Worm (Caenorhabditis elegans) whole organism, early embryonic: ENCODE data around the gene mex-5.

Experiments
- B0310.2 ChIP-seq: sonication (generic microtip); optimal IDR thresholded peaks from 2 replicates; lab custom pipeline; 2016; ENCODE audit warnings: mild to moderate bottlenecking, missing genetic modification characterization, missing compliant biosample characterization
- F13C5.2 ChIP-seq: sonication (generic microtip); optimal IDR thresholded peaks from 2 replicates; lab custom pipeline; 2017; ENCODE audit warnings: mild to moderate bottlenecking, missing genetic modification characterization, inconsistent platforms, missing compliant biosample characterization
- aly-1 ChIP-seq: sonication (generic microtip); optimal IDR thresholded peaks from 2 replicates; lab custom pipeline; 2016; ENCODE audit warnings: missing genetic modification characterization, missing compliant biosample characterization
- ama-1 ChIP-seq: fragments of 150-350 bp; optimal IDR thresholded peaks from 2 replicates; lab custom pipeline; 2014
- ceh-36 ChIP-seq: sonication (generic microtip); optimal IDR thresholded peaks from 2 replicates; lab custom pipeline; 2016; ENCODE audit warnings: missing genetic modification characterization, inconsistent platforms, missing compliant biosample characterization
- ets-7 ChIP-seq: sonication (generic microtip); optimal IDR thresholded peaks from 2 replicates; lab custom pipeline; 2016; ENCODE audit warnings: missing genotype, missing genetic modification characterization, missing compliant biosample characterization
- flt-1 ChIP-seq: fragments of 200-800 bp; sonication (Bioruptor generic); IDR thresholded peaks from 2 replicates; pipeline ENCODE4 v1.3.6; 2022; ENCODE audit warnings: missing genetic modification characterization, missing compliant biosample characterization
- hmbx-1 ChIP-seq: sonication (generic microtip); optimal IDR thresholded peaks from 2 replicates; lab custom pipeline; 2016; ENCODE audit warnings: mild to moderate bottlenecking, missing genetic modification characterization, missing compliant biosample characterization
- hnd-1 ChIP-seq: sonication (generic microtip); optimal IDR thresholded peaks from 2 replicates; lab custom pipeline; 2016; ENCODE audit warnings: missing genetic modification characterization, missing compliant biosample characterization
- pes-1 ChIP-seq: fragments of 200-800 bp; sonication (Bioruptor generic); IDR thresholded peaks from 2 replicates; pipeline ENCODE4 v1.3.6; 2022; ENCODE audit warnings: missing genetic modification reagents, missing genetic modification characterization, missing compliant biosample characterization
- scrt-1 ChIP-seq: fragments of 200-800 bp; sonication (Bioruptor generic); IDR thresholded peaks from 2 replicates; pipeline ENCODE4 v1.3.6; 2022; ENCODE audit warnings: missing genetic modification characterization, missing compliant biosample characterization
- tbx-37 ChIP-seq: fragments of 200-800 bp; sonication (Bioruptor generic); conservative IDR thresholded peaks from 2 replicates; pipeline ENCODE4 v1.3.6; 2022; ENCODE audit warnings: missing genetic modification reagents, missing genetic modification characterization, missing compliant biosample characterization
- tra-4 ChIP-seq: sonication (generic microtip); optimal IDR thresholded peaks from 2 replicates; lab custom pipeline; 2017; ENCODE audit warnings: missing genetic modification characterization, missing compliant biosample characterization

DNA sequence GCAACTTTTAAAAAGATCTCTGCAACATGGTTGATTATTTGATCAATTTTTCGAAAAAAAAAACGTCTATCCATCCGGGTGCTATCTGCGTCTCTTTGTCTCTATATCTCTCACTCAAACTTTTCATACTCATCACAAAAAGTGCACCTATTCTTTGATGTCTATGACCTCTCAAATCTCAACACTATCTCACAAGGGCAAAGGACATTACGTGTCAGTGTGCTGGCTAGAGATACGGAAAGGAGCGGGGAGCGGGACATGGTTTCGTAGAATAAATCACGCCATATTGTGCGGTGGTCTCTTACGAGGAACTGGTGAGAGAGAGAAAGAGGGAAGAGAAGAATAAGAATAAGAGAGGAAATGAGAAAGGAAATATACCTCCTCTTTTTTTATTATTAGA, 31.1 kb upstream of the mex-5 start:
- TF ChIP-seq hnd-1 (tag; lab: Kevin White, UChicago) (no peak), ets-7 (tag; lab: Kevin White, UChicago) (no peak), tra-4 (no peak), hmbx-1 (no peak), aly-1 (tag; lab: Kevin White, UChicago) (no peak), ama-1 (no peak), B0310.2 (tag; lab: Kevin White, UChicago) (no peak), flt-1 (no peak), pes-1 (GFP tag; lab: Robert Waterston, UW) (no peak), F13C5.2 (tag; lab: Kevin White, UChicago) (no peak), scrt-1 (GFP tag; lab: Robert Waterston, UW) (no peak), tbx-37 (no peak), ceh-36 (no peak)
